Worm (Caenorhabditis elegans) whole organism, young adult: ENCODE results near the gene Y38C1AA.12.

Source experiments
- F10E7.11 ChIP-seq: sonication (generic microtip); optimal IDR thresholded peaks from 2 replicates; lab custom pipeline; 2017; ENCODE audit warnings: mild to moderate bottlenecking, missing genetic modification characterization, moderate library complexity, missing compliant biosample characterization
- F49E8.2 ChIP-seq: sonication (generic microtip); optimal IDR thresholded peaks from 3 replicates; lab custom pipeline; 2017; ENCODE audit warnings: missing genetic modification characterization, mild to moderate bottlenecking, missing compliant biosample characterization, antibody characterized with exemption, moderate library complexity; ENCODE audit not compliant: insufficient read depth
- Y53F4B.3 ChIP-seq: fragments of 200-800 bp; sonication (Bioruptor generic); IDR thresholded peaks from 2 replicates; pipeline ENCODE4 v1.3.6; 2022; ENCODE audit warnings: missing genetic modification reagents, missing genetic modification characterization, missing compliant biosample characterization
- Y56A3A.18 ChIP-seq: fragments of 200-800 bp; sonication (Bioruptor generic); IDR thresholded peaks from 2 replicates; pipeline ENCODE4 v1.3.6; 2022; ENCODE audit warnings: missing genetic modification reagents, missing genetic modification characterization, missing compliant biosample characterization
- Y79H2A.3 ChIP-seq: fragments of 200-800 bp; sonication (Bioruptor generic); conservative IDR thresholded peaks from 2 replicates; pipeline ENCODE4 v1.3.6; 2022; ENCODE audit warnings: missing genetic modification reagents, missing genetic modification characterization, missing compliant biosample characterization
- ama-1 ChIP-seq, 3 experiments: fragments of 150-350 bp in 1 of 3; sonication (generic microtip) in 2 of 3; optimal IDR thresholded peaks; 2 replicates each; lab custom pipeline; 2014 to 2018; ENCODE audit warnings: missing biosample characterization in 2 of 3, missing genetic modification characterization in 2 of 3, missing genetic modification reagents in 2 of 3
- aptf-3 ChIP-seq: fragments of 200-800 bp; sonication (Bioruptor generic); IDR thresholded peaks from 2 replicates; pipeline ENCODE4 v1.3.6; 2022; ENCODE audit warnings: missing genetic modification characterization, missing compliant biosample characterization
- attf-6 ChIP-seq: fragments of 200-800 bp; sonication (Bioruptor generic); IDR thresholded peaks from 2 replicates; pipeline ENCODE4 v1.3.6; 2022; ENCODE audit warnings: missing genetic modification reagents, missing genetic modification characterization, missing compliant biosample characterization
- bed-1 ChIP-seq: fragments of 200-800 bp; sonication (Bioruptor generic); IDR thresholded peaks from 2 replicates; pipeline ENCODE4 v1.3.6; 2022; ENCODE audit warnings: missing genetic modification reagents, missing genetic modification characterization, missing compliant biosample characterization
- bed-2 ChIP-seq: fragments of 200-800 bp; sonication (Bioruptor generic); IDR thresholded peaks from 2 replicates; pipeline ENCODE4 v1.3.6; 2022; ENCODE audit warnings: missing genetic modification reagents, missing genetic modification characterization, missing compliant biosample characterization
- cebp-2 ChIP-seq: fragments of 200-800 bp; sonication (Bioruptor generic); IDR thresholded peaks from 2 replicates; pipeline ENCODE4 v1.3.6; 2022; ENCODE audit warnings: missing genetic modification characterization, missing compliant biosample characterization
- ceh-27 ChIP-seq: fragments of 200-800 bp; sonication (Bioruptor generic); optimal IDR thresholded peaks from 2 replicates; lab custom pipeline; 2018; ENCODE audit warnings: mild to moderate bottlenecking, missing genetic modification characterization, moderate library complexity, missing compliant biosample characterization
- ceh-79 ChIP-seq: sonication (generic microtip); optimal IDR thresholded peaks from 2 replicates; lab custom pipeline; 2017; ENCODE audit warnings: mild to moderate bottlenecking, missing genetic modification characterization, missing compliant biosample characterization
- ceh-91 ChIP-seq: fragments of 200-800 bp; sonication (Bioruptor generic); IDR thresholded peaks from 2 replicates; pipeline ENCODE4 v1.3.6; 2022; ENCODE audit warnings: missing genetic modification reagents, missing genetic modification characterization, missing compliant biosample characterization
- dpff-1 ChIP-seq: sonication (generic microtip); optimal IDR thresholded peaks from 2 replicates; lab custom pipeline; 2017; ENCODE audit warnings: mild to moderate bottlenecking, missing genetic modification characterization, missing compliant biosample characterization
- dpl-1 ChIP-seq: fragments of 150-350 bp; optimal IDR thresholded peaks from 2 replicates; lab custom pipeline; 2014; ENCODE audit warnings: missing biosample characterization, missing genetic modification reagents, missing genetic modification characterization
- egrh-3 ChIP-seq: fragments of 200-800 bp; sonication (Bioruptor generic); IDR thresholded peaks from 2 replicates; pipeline ENCODE4 v1.3.6; 2022; ENCODE audit warnings: missing genetic modification reagents, missing genetic modification characterization, missing compliant biosample characterization
- hlh-12 ChIP-seq: sonication (generic microtip); optimal IDR thresholded peaks from 2 replicates; lab custom pipeline; 2016; ENCODE audit warnings: missing genetic modification characterization, missing compliant biosample characterization
- hlh-26 ChIP-seq: fragments of 200-800 bp; sonication (Bioruptor generic); conservative IDR thresholded peaks from 2 replicates; pipeline ENCODE4 v1.3.6; 2022; ENCODE audit warnings: missing genetic modification reagents, missing genetic modification characterization, missing compliant biosample characterization
- hrde-1 ChIP-seq: sonication (generic microtip); optimal IDR thresholded peaks from 2 replicates; lab custom pipeline; 2016; ENCODE audit warnings: missing genetic modification characterization, mild to moderate bottlenecking, missing compliant biosample characterization, moderate library complexity, missing genotype, missing genetic modification reagents, borderline replicate concordance
- let-607 ChIP-seq, 2 experiments: fragments of 200-800 bp in 1 of 2; sonication (Bioruptor generic) in 1 of 2; sonication (generic microtip) in 1 of 2; optimal IDR thresholded peaks; 2 replicates each; lab custom pipeline; 2016 to 2018; ENCODE audit warnings: mild to moderate bottlenecking in 2 of 2, missing compliant biosample characterization in 2 of 2, missing genetic modification characterization in 2 of 2, moderate library complexity in 2 of 2, missing genotype in 1 of 2
- lin-26 ChIP-seq: fragments of 200-800 bp; sonication (Bioruptor generic); IDR thresholded peaks from 2 replicates; pipeline ENCODE4 v1.3.6; 2022; ENCODE audit warnings: missing genetic modification reagents, missing genetic modification characterization, missing compliant biosample characterization
- lin-40 ChIP-seq: sonication (generic microtip); optimal IDR thresholded peaks from 2 replicates; lab custom pipeline; 2016; ENCODE audit warnings: missing genetic modification characterization, mild to moderate bottlenecking, missing compliant biosample characterization, missing genotype, missing genetic modification reagents
- lin-54 ChIP-seq: fragments of 200-800 bp; sonication (Bioruptor generic); optimal IDR thresholded peaks from 2 replicates; lab custom pipeline; 2018; ENCODE audit warnings: mild to moderate bottlenecking, missing genetic modification characterization, missing compliant biosample characterization
- lsy-27 ChIP-seq: sonication (generic microtip); optimal IDR thresholded peaks from 2 replicates; lab custom pipeline; 2017; ENCODE audit warnings: missing genetic modification characterization, mild to moderate bottlenecking, missing compliant biosample characterization, antibody characterized with exemption, missing genotype, borderline replicate concordance; ENCODE audit not compliant: insufficient read depth
- madf-3 ChIP-seq: fragments of 200-800 bp; sonication (Bioruptor generic); IDR thresholded peaks from 2 replicates; pipeline ENCODE4 v1.3.6; 2022; ENCODE audit warnings: missing genetic modification reagents, missing genetic modification characterization, missing compliant biosample characterization
- madf-8 ChIP-seq: fragments of 200-800 bp; sonication (Bioruptor generic); conservative IDR thresholded peaks from 2 replicates; pipeline ENCODE4 v1.3.6; 2022; ENCODE audit warnings: missing genetic modification reagents, missing genetic modification characterization, missing compliant biosample characterization
- mes-4 ChIP-seq: sonication (generic microtip); optimal IDR thresholded peaks from 2 replicates; lab custom pipeline; 2016; ENCODE audit warnings: missing genotype, missing genetic modification characterization, missing compliant biosample characterization
- nfya-2 ChIP-seq: fragments of 200-800 bp; sonication (Bioruptor generic); IDR thresholded peaks from 2 replicates; pipeline ENCODE4 v1.3.6; 2022; ENCODE audit warnings: missing genetic modification reagents, missing genetic modification characterization, missing compliant biosample characterization
- nfyb-1 ChIP-seq: fragments of 200-800 bp; sonication (Bioruptor generic); IDR thresholded peaks from 2 replicates; pipeline ENCODE4 v1.3.6; 2022; ENCODE audit warnings: missing genetic modification reagents, missing genetic modification characterization, missing compliant biosample characterization
- nhr-27 ChIP-seq: fragments of 200-800 bp; sonication (Bioruptor generic); optimal IDR thresholded peaks from 2 replicates; lab custom pipeline; 2018; ENCODE audit warnings: mild to moderate bottlenecking, missing genetic modification characterization, moderate library complexity, missing compliant biosample characterization
- nhr-90 ChIP-seq: sonication (generic microtip); optimal IDR thresholded peaks from 2 replicates; lab custom pipeline; 2016; ENCODE audit warnings: missing genotype, mild to moderate bottlenecking, missing genetic modification characterization, missing compliant biosample characterization
- pbrm-1 ChIP-seq: fragments of 200-800 bp; sonication (Bioruptor generic); IDR thresholded peaks from 2 replicates; pipeline ENCODE4 v1.3.6; 2022; ENCODE audit warnings: missing genetic modification reagents, missing genetic modification characterization, missing compliant biosample characterization
- rec-8 ChIP-seq, 2 experiments: sonication (generic microtip); optimal IDR thresholded peaks; 2 replicates each; lab custom pipeline; 2016; ENCODE audit warnings: mild to moderate bottlenecking in 2 of 2, missing genetic modification characterization in 2 of 2, missing genetic modification reagents in 2 of 2, missing genotype in 2 of 2, missing biosample characterization in 1 of 2, missing compliant biosample characterization in 1 of 2, moderate library complexity in 1 of 2
- rpc-1 ChIP-seq, 2 experiments: fragments of 150-350 bp in 1 of 2; sonication (generic microtip) in 1 of 2; optimal IDR thresholded peaks; 2 replicates each; lab custom pipeline; 2014 to 2018; ENCODE audit warnings: missing biosample characterization in 1 of 2, missing genetic modification characterization in 1 of 2, missing genetic modification reagents in 1 of 2, missing genotype in 1 of 2
- sea-2 ChIP-seq: fragments of 200-800 bp; sonication (Bioruptor generic); IDR thresholded peaks from 2 replicates; pipeline ENCODE4 v1.3.6; 2022; ENCODE audit warnings: missing genetic modification characterization, missing compliant biosample characterization
- snpc-3.4 ChIP-seq: sonication (generic microtip); optimal IDR thresholded peaks from 2 replicates; lab custom pipeline; 2017; ENCODE audit warnings: missing genetic modification characterization, mild to moderate bottlenecking, missing compliant biosample characterization, antibody characterized with exemption, moderate library complexity, missing genotype, missing genetic modification reagents
- snpc-4 ChIP-seq, 5 experiments: fragments of 150-350 bp in 1 of 5; sonication (generic microtip) in 4 of 5; optimal IDR thresholded peaks; 2 replicates each; lab custom pipeline; 2014 to 2018; ENCODE audit warnings: missing genetic modification characterization in 5 of 5, missing biosample characterization in 3 of 5, antibody characterized with exemption in 2 of 5, mild to moderate bottlenecking in 2 of 5, missing compliant biosample characterization in 2 of 5, missing genotype in 2 of 5, moderate library complexity in 2 of 5, missing genetic modification reagents in 1 of 5
- somi-1 ChIP-seq: fragments of 200-800 bp; sonication (Bioruptor generic); optimal IDR thresholded peaks from 2 replicates; lab custom pipeline; 2018; ENCODE audit warnings: mild to moderate bottlenecking, missing genetic modification characterization, missing compliant biosample characterization
- tbx-9 ChIP-seq: sonication (generic microtip); optimal IDR thresholded peaks from 2 replicates; lab custom pipeline; 2016; ENCODE audit warnings: borderline replicate concordance, missing genetic modification characterization, inconsistent platforms, missing compliant biosample characterization
- tlf-1 ChIP-seq: fragments of 200-800 bp; sonication (Bioruptor generic); optimal IDR thresholded peaks from 2 replicates; lab custom pipeline; 2018; ENCODE audit warnings: mild to moderate bottlenecking, missing genetic modification characterization, missing compliant biosample characterization
- unc-130 ChIP-seq: sonication (generic microtip); optimal IDR thresholded peaks from 2 replicates; lab custom pipeline; 2016; ENCODE audit warnings: missing genetic modification reagents, missing genetic modification characterization, missing compliant biosample characterization
- zfh-2 ChIP-seq: fragments of 200-800 bp; sonication (Bioruptor generic); conservative IDR thresholded peaks from 2 replicates; pipeline ENCODE4 v1.3.6; 2022; ENCODE audit warnings: missing genetic modification reagents, missing genetic modification characterization, missing compliant biosample characterization
- zim-3 ChIP-seq: sonication (generic microtip); optimal IDR thresholded peaks from 2 replicates; lab custom pipeline; 2017; ENCODE audit warnings: mild to moderate bottlenecking, missing genetic modification characterization, moderate library complexity, missing compliant biosample characterization
- ztf-22 ChIP-seq: fragments of 200-800 bp; sonication (Bioruptor generic); optimal IDR thresholded peaks from 2 replicates; lab custom pipeline; 2018; ENCODE audit warnings: mild to moderate bottlenecking, missing genetic modification characterization, moderate library complexity, missing compliant biosample characterization
- ztf-25 ChIP-seq: fragments of 200-800 bp; sonication (Bioruptor generic); IDR thresholded peaks from 2 replicates; pipeline ENCODE4 v1.3.6; 2022; ENCODE audit warnings: missing genetic modification reagents, missing genetic modification characterization, missing compliant biosample characterization

Y38C1AA.12 gene

DNA sequence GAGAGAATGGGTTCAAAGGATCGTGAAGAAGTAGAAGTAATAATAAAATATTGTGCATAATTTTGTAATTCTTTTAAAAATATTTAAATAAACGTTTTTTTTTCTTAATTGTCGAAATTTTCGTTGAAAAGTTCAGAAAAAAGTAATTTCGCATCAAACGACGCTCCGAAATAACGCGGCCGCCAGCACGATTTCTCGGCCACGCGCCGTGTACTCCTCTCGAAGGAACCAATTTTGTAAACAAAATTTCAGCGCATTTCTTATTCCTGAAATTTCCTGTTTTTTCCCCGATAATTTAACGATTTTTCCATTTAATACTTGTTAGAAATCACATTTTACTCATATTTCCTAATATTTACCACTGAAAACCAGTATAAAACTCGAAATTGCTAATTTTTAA lies at the start of gene Y38C1AA.12:
Gene Y38C1AA.12 (plus strand): TSS at position 211 of the 400 bp plus-strand sequence.
- TF ChIP-seq madf-8 (no peak), lin-26 (GFP tag; lab: Robert Waterston, UW) (0 out of 2 replicates have a peak, but pooled peaks have one; percentile 19), somi-1 (GFP tag; lab: Kevin White, UChicago) (peak; percentile 19), zfh-2 (GFP tag; lab: Robert Waterston, UW) (no peak), nhr-27 (no peak), F49E8.2 (tag; lab: Kevin White, UChicago) (no peak), lin-40 (tag; lab: Kevin White, UChicago) (peak; percentile 79), attf-6 (no peak), dpff-1 (tag; lab: Kevin White, UChicago) (no peak), F10E7.11 (tag; lab: Kevin White, UChicago) (peak; percentile 46), ceh-79 (tag; lab: Kevin White, UChicago) (no peak), let-607 (tag; optimal IDR thresholded peaks at IDR 0.05; lab: Kevin White, UChicago) (peak in 1 of 2 experiments; percentile 78), rpc-1 (optimal IDR thresholded peaks at IDR 0.05; lab: Kevin White, UChicago) (no peak), rpc-1 (tag; optimal IDR thresholded peaks at IDR 0.05; lab: Kevin White, UChicago) (no peak), Y56A3A.18 (GFP tag; lab: Robert Waterston, UW) (no peak), ceh-91 (peak; percentile 51), tbx-9 (tag; lab: Kevin White, UChicago) (no peak), aptf-3 (GFP tag; lab: Robert Waterston, UW) (no peak), ztf-22 (GFP tag; lab: Kevin White, UChicago) (no peak), egrh-3 (GFP tag; lab: Robert Waterston, UW) (no peak; the same call in 1 of the 2 replicates), snpc-4 (GFP tag; optimal IDR thresholded peaks at IDR 0.05; lab: Kevin White, UChicago) (no peak), snpc-4 (tag; optimal IDR thresholded peaks at IDR 0.05; lab: Kevin White, UChicago) (peak in 2 of 4 experiments; percentile 5 to 42), hlh-26 (GFP tag; lab: Robert Waterston, UW) (no peak), ama-1 (optimal IDR thresholded peaks at IDR 0.05; lab: Kevin White, UChicago) (no peak), ama-1 (GFP tag; optimal IDR thresholded peaks at IDR 0.05; lab: Kevin White, UChicago) (no peak), hrde-1 (tag; lab: Kevin White, UChicago) (peak; percentile 44), snpc-3.4 (peak; percentile 8), zim-3 (tag; lab: Kevin White, UChicago) (peak; percentile 98), tlf-1 (peak; percentile 48), madf-3 (peak; percentile 87), mes-4 (tag; lab: Kevin White, UChicago) (no peak), ceh-27 (GFP tag; lab: Kevin White, UChicago) (peak; percentile 88), lsy-27 (tag; lab: Kevin White, UChicago) (no peak), lin-54 (GFP tag; lab: Kevin White, UChicago) (peak; percentile 65), nfya-2 (no peak), bed-1 (GFP tag; lab: Robert Waterston, UW) (no peak), Y79H2A.3 (peak; percentile 54; the same call in 1 of the 2 replicates), hlh-12 (peak; percentile 23), pbrm-1 (GFP tag; lab: Robert Waterston, UW) (no peak), rec-8 (tag; optimal IDR thresholded peaks at IDR 0.05; lab: Kevin White, UChicago) (peak; percentile 17 to 38), unc-130 (GFP tag; lab: Kevin White, UChicago) (peak; percentile 89), ztf-25 (GFP tag; lab: Robert Waterston, UW) (peak; percentile 83; the same call in 1 of the 2 replicates), Y53F4B.3 (GFP tag; lab: Robert Waterston, UW) (no peak), bed-2 (GFP tag; lab: Robert Waterston, UW) (0 out of 2 replicates have a peak, but pooled peaks have one; percentile 75), nfyb-1 (GFP tag; lab: Robert Waterston, UW) (no peak), cebp-2 (no peak), nhr-90 (tag; lab: Kevin White, UChicago) (no peak), sea-2 (GFP tag; lab: Robert Waterston, UW) (no peak), dpl-1 (GFP tag; lab: Kevin White, UChicago) (peak; percentile 15)
